Fruit fly (Drosophila melanogaster) whole organism, embryonic: Measurements from ENCODE around the gene Tango1.

Experiments
- Bgb ChIP-seq: fragments of 200-800 bp; sonication (Bioruptor generic); IDR thresholded peaks from 2 replicates; pipeline ENCODE4 v1.3.6; 2022; ENCODE audit warnings: missing biosample characterization, missing genetic modification characterization; ENCODE audit not compliant: partially characterized antibody
- CG10959 ChIP-seq: fragments of 200-800 bp; sonication (Bioruptor generic); IDR thresholded peaks from 2 replicates; pipeline ENCODE4 v1.3.6; 2022; ENCODE audit warnings: missing biosample characterization, missing genetic modification characterization
- CG11504 ChIP-seq: fragments of 200-800 bp; sonication (Bioruptor generic); optimal IDR thresholded peaks from 3 replicates; lab custom pipeline; 2019; ENCODE audit warnings: missing biosample characterization, mild to moderate bottlenecking, missing genetic modification characterization, moderate library complexity
- CG1233 ChIP-seq: fragments of 200-800 bp; sonication (Bioruptor generic); optimal IDR thresholded peaks from 4 replicates; lab custom pipeline; 2018; ENCODE audit warnings: missing biosample characterization, mild to moderate bottlenecking, missing genetic modification characterization
- CG12942 ChIP-seq: fragments of 200-800 bp; sonication (Bioruptor generic); optimal IDR thresholded peaks from 3 replicates; lab custom pipeline; 2016; ENCODE audit warnings: missing biosample characterization, missing genetic modification characterization
- CG13123 ChIP-seq: fragments of 200-800 bp; sonication (Bioruptor generic); optimal IDR thresholded peaks from 2 replicates; lab custom pipeline; 2016; ENCODE audit warnings: missing biosample characterization, missing genetic modification characterization
- CG14667 ChIP-seq: fragments of 200-800 bp; sonication (Bioruptor generic); IDR thresholded peaks from 2 replicates; pipeline ENCODE4 v1.3.6; 2022; ENCODE audit warnings: missing biosample characterization, missing genetic modification characterization
- CG15479 ChIP-seq: fragments of 200-800 bp; sonication (Bioruptor generic); optimal IDR thresholded peaks from 3 replicates; lab custom pipeline; 2019; ENCODE audit warnings: missing biosample characterization, mild to moderate bottlenecking, missing genetic modification characterization, moderate library complexity
- CG17186 ChIP-seq: fragments of 200-800 bp; sonication (Bioruptor generic); optimal IDR thresholded peaks from 3 replicates; lab custom pipeline; 2017; ENCODE audit warnings: missing biosample characterization, missing genetic modification reagents, missing genetic modification characterization
- CG17328 ChIP-seq: fragments of 200-800 bp; sonication (Bioruptor generic); IDR thresholded peaks from 2 replicates; pipeline ENCODE4 v1.3.6; 2022; ENCODE audit warnings: missing biosample characterization, missing genetic modification characterization
- CG18011 ChIP-seq: fragments of 200-800 bp; sonication (Bioruptor generic); optimal IDR thresholded peaks from 2 replicates; lab custom pipeline; 2017; ENCODE audit warnings: missing biosample characterization, missing genetic modification characterization, mild to moderate bottlenecking, moderate library complexity, missing genotype
- CG33213 ChIP-seq: fragments of 200-800 bp; sonication (Bioruptor generic); optimal IDR thresholded peaks from 3 replicates; lab custom pipeline; 2016; ENCODE audit warnings: missing biosample characterization, missing genetic modification characterization
- CG3726 ChIP-seq: fragments of 200-800 bp; sonication (Bioruptor generic); IDR thresholded peaks from 3 replicates; pipeline ENCODE4, ENCODE4 v1.3.6; 2022; ENCODE audit warnings: missing biosample characterization, missing genetic modification characterization
- CG4328 ChIP-seq: fragments of 200-800 bp; sonication (Bioruptor generic); optimal IDR thresholded peaks from 3 replicates; lab custom pipeline; 2017; ENCODE audit warnings: missing biosample characterization, missing genetic modification reagents, missing genetic modification characterization
- CG4404 ChIP-seq: fragments of 200-800 bp; sonication (Bioruptor generic); IDR thresholded peaks from 2 replicates; pipeline ENCODE4 v1.3.6; 2022; ENCODE audit warnings: missing biosample characterization, missing genetic modification characterization
- CG4730 ChIP-seq: fragments of 200-800 bp; sonication (Bioruptor generic); IDR thresholded peaks from 2 replicates; pipeline ENCODE4 v1.3.6; 2022; ENCODE audit warnings: missing biosample characterization, missing genetic modification characterization
- CG6765 ChIP-seq: fragments of 200-800 bp; sonication (Bioruptor generic); optimal IDR thresholded peaks from 3 replicates; lab custom pipeline; 2017; ENCODE audit warnings: missing biosample characterization, mild to moderate bottlenecking, missing genetic modification characterization
- CG7556 ChIP-seq: fragments of 200-800 bp; sonication (Bioruptor generic); optimal IDR thresholded peaks from 2 replicates; lab custom pipeline; 2017; ENCODE audit warnings: missing biosample characterization, mild to moderate bottlenecking, missing genetic modification characterization
- CG8089 ChIP-seq: fragments of 200-800 bp; sonication (Bioruptor generic); optimal IDR thresholded peaks from 3 replicates; lab custom pipeline; 2016; ENCODE audit warnings: missing biosample characterization, missing genetic modification characterization
- CG8478 ChIP-seq: fragments of >200 bp; optimal IDR thresholded peaks from 2 replicates; lab custom pipeline; 2018
- CG8765 ChIP-seq: fragments of 200-800 bp; sonication (Bioruptor generic); IDR thresholded peaks from 2 replicates; pipeline ENCODE4 v1.3.6; 2022; ENCODE audit warnings: missing biosample characterization, missing genetic modification characterization
- CG8924 ChIP-seq: fragments of 200-800 bp; optimal IDR thresholded peaks from 3 replicates; lab custom pipeline; 2019; ENCODE audit warnings: missing biosample characterization, mild to moderate bottlenecking, missing genetic modification characterization, moderate library complexity
- Camta ChIP-seq: fragments of 200-800 bp; sonication (Bioruptor generic); optimal IDR thresholded peaks from 2 replicates; lab custom pipeline; 2016; ENCODE audit warnings: missing biosample characterization, missing genetic modification characterization
- D19A ChIP-seq: fragments of 200-800 bp; optimal IDR thresholded peaks from 3 replicates; lab custom pipeline; 2019; ENCODE audit warnings: missing biosample characterization, mild to moderate bottlenecking, missing genetic modification characterization, moderate library complexity
- Dip2 ChIP-seq: fragments of 200-800 bp; sonication (Bioruptor generic); IDR thresholded peaks from 2 replicates; pipeline ENCODE4 v1.3.6; 2022; ENCODE audit warnings: missing biosample characterization, missing genetic modification characterization
- Doc3 ChIP-seq: fragments of 200-800 bp; sonication (Bioruptor generic); IDR thresholded peaks from 3 replicates; pipeline ENCODE4 v1.3.6; 2022; ENCODE audit warnings: missing biosample characterization, missing genetic modification characterization; ENCODE audit not compliant: partially characterized antibody
- GATAe ChIP-seq: fragments of 200-800 bp; sonication (Bioruptor generic); conservative IDR thresholded peaks from 2 replicates; pipeline ENCODE4 v1.3.6; 2022; ENCODE audit warnings: missing biosample characterization, missing genetic modification characterization
- Gsc ChIP-seq: fragments of 200-800 bp; sonication (Bioruptor generic); IDR thresholded peaks from 2 replicates; pipeline ENCODE4 v1.3.6; 2022; ENCODE audit warnings: missing biosample characterization, missing genetic modification characterization
- HmgD ChIP-seq: fragments of 200-800 bp; sonication (Bioruptor generic); optimal IDR thresholded peaks from 3 replicates; lab custom pipeline; 2016; ENCODE audit warnings: missing biosample characterization, missing genetic modification characterization
- Hr3 ChIP-seq: fragments of 200-800 bp; sonication (Bioruptor generic); optimal IDR thresholded peaks from 3 replicates; lab custom pipeline; 2016; ENCODE audit warnings: missing biosample characterization, missing genetic modification characterization
- Hr78 ChIP-seq, 2 experiments: fragments of 200-800 bp in 1 of 2; fragments of >200 bp in 1 of 2; sonication (Bioruptor generic) in 1 of 2; optimal IDR thresholded peaks; 2 replicates each; lab custom pipeline; 2017 to 2019; ENCODE audit warnings: missing biosample characterization in 2 of 2, missing genetic modification characterization in 2 of 2, mild to moderate bottlenecking in 1 of 2, moderate library complexity in 1 of 2
- Kr ChIP-seq: fragments of 200-800 bp; sonication (Bioruptor generic); optimal IDR thresholded peaks from 2 replicates; lab custom pipeline; 2017; ENCODE audit warnings: missing biosample characterization, mild to moderate bottlenecking, missing genetic modification characterization
- Lim3 ChIP-seq: fragments of 200-800 bp; sonication (Bioruptor generic); IDR thresholded peaks from 2 replicates; pipeline ENCODE4 v1.3.6; 2022; ENCODE audit warnings: missing biosample characterization, missing genetic modification characterization
- Nf-YB ChIP-seq: fragments of 200-800 bp; sonication (Bioruptor generic); optimal IDR thresholded peaks from 3 replicates; lab custom pipeline; 2019; ENCODE audit warnings: missing biosample characterization, mild to moderate bottlenecking, missing genetic modification characterization, moderate library complexity
- Spps ChIP-seq: fragments of 200-800 bp; sonication (Bioruptor generic); optimal IDR thresholded peaks from 2 replicates; lab custom pipeline; 2018; ENCODE audit warnings: missing biosample characterization, mild to moderate bottlenecking, missing genetic modification characterization
- Stat92E ChIP-seq, 3 experiments: fragments of >200 bp in 2 of 3; fragments of 200-800 bp in 1 of 3; sonication (Bioruptor generic) in 1 of 3; optimal IDR thresholded peaks; 2 replicates each; lab custom pipeline; 2017 to 2019; ENCODE audit warnings: missing biosample characterization in 3 of 3, missing genetic modification characterization in 3 of 3, mild to moderate bottlenecking in 1 of 3, moderate library complexity in 1 of 3
- YL-1 ChIP-seq: fragments of 200-800 bp; sonication (Bioruptor generic); optimal IDR thresholded peaks from 3 replicates; lab custom pipeline; 2017; ENCODE audit warnings: missing biosample characterization, mild to moderate bottlenecking, missing genetic modification characterization
- az2 ChIP-seq: fragments of 200-800 bp; sonication (Bioruptor generic); optimal IDR thresholded peaks from 3 replicates; lab custom pipeline; 2016; ENCODE audit warnings: missing biosample characterization, missing genetic modification characterization
- crc ChIP-seq: fragments of 200-800 bp; sonication (Bioruptor generic); optimal IDR thresholded peaks from 2 replicates; lab custom pipeline; 2016; ENCODE audit warnings: missing biosample characterization, missing genetic modification characterization
- danr ChIP-seq: fragments of 200-800 bp; sonication (Bioruptor generic); IDR thresholded peaks from 2 replicates; pipeline ENCODE4 v1.3.6; 2022; ENCODE audit warnings: missing biosample characterization, missing genetic modification characterization
- dimm ChIP-seq: fragments of 200-800 bp; sonication (Bioruptor generic); IDR thresholded peaks from 2 replicates; pipeline ENCODE4 v1.3.6; 2022; ENCODE audit warnings: missing biosample characterization, missing genetic modification characterization
- h ChIP-seq: fragments of >200 bp; optimal IDR thresholded peaks from 2 replicates; lab custom pipeline; 2017
- her ChIP-seq: fragments of 200-800 bp; sonication (Bioruptor generic); optimal IDR thresholded peaks from 2 replicates; lab custom pipeline; 2016; ENCODE audit warnings: missing biosample characterization, missing genetic modification characterization
- hkb ChIP-seq, 2 experiments: fragments of 200-800 bp in 1 of 2; fragments of >200 bp in 1 of 2; sonication (Bioruptor generic) in 1 of 2; IDR thresholded peaks in 1 of 2; optimal IDR thresholded peaks in 1 of 2; 2 replicates each; pipeline versions ENCODE4 v1.3.6 to Lab custom; 2017 to 2022; ENCODE audit warnings: missing biosample characterization in 1 of 2, missing genetic modification characterization in 1 of 2
- nerfin-1 ChIP-seq: fragments of 200-800 bp; sonication (Bioruptor generic); optimal IDR thresholded peaks from 3 replicates; lab custom pipeline; 2019; ENCODE audit warnings: missing biosample characterization, mild to moderate bottlenecking, missing genetic modification characterization, moderate library complexity
- otp ChIP-seq: fragments of 200-800 bp; sonication (Bioruptor generic); IDR thresholded peaks from 3 replicates; pipeline ENCODE4, ENCODE4 v1.3.6; 2022; ENCODE audit warnings: missing biosample characterization, missing genetic modification characterization
- shn ChIP-seq: fragments of 200-800 bp; sonication (Bioruptor generic); optimal IDR thresholded peaks from 3 replicates; lab custom pipeline; 2016; ENCODE audit warnings: missing biosample characterization, missing genetic modification characterization
- tll ChIP-seq, 2 experiments: fragments of 200-800 bp in 1 of 2; fragments of >200 bp in 1 of 2; sonication (Bioruptor generic) in 1 of 2; optimal IDR thresholded peaks; 2 replicates each; lab custom pipeline; 2017 to 2019; ENCODE audit warnings: missing biosample characterization in 2 of 2, missing genetic modification characterization in 2 of 2, mild to moderate bottlenecking in 1 of 2, moderate library complexity in 1 of 2
- toy ChIP-seq: fragments of 200-800 bp; sonication (Bioruptor generic); IDR thresholded peaks from 2 replicates; pipeline ENCODE4 v1.3.6; 2022; ENCODE audit warnings: missing biosample characterization, missing genetic modification characterization
- tup ChIP-seq: fragments of 200-800 bp; sonication (Bioruptor generic); optimal IDR thresholded peaks from 2 replicates; lab custom pipeline; 2016; ENCODE audit warnings: missing biosample characterization, mild to moderate bottlenecking, missing genetic modification characterization, moderate library complexity
- zen ChIP-seq: fragments of 200-800 bp; sonication (Bioruptor generic); optimal IDR thresholded peaks from 3 replicates; lab custom pipeline; 2018; ENCODE audit warnings: missing biosample characterization, mild to moderate bottlenecking, missing genetic modification characterization, moderate library complexity

The Tango1 gene

dm6 chr2L:6693794-6694254 is 44.6 kb downstream of the Tango1 start (continued):
- peak in 1 of 2 experiments; percentile 22 for TF ChIP-seq Hr78 (GFP tag; optimal IDR thresholded peaks at IDR 0.05; lab: Kevin White, UChicago)
- no peak for TF ChIP-seq Camta (GFP tag; lab: Kevin White, UChicago)
- TF ChIP-seq Nf-YB (GFP tag; lab: Kevin White, UChicago) = peak; percentile 37
- peak; percentile 27 for TF ChIP-seq Hr3 (GFP tag; lab: Kevin White, UChicago)
- no peak for TF ChIP-seq CG17186 (GFP tag; lab: Kevin White, UChicago)
- peak; percentile 72 for TF ChIP-seq D19A (tag; lab: Kevin White, UChicago)
- TF ChIP-seq YL-1 (GFP tag; lab: Kevin White, UChicago) = no peak
- no peak for TF ChIP-seq crc (GFP tag; lab: Kevin White, UChicago)
- no peak for TF ChIP-seq hkb (optimal IDR thresholded peaks at IDR 0.05; lab: Kevin White, UChicago)
- TF ChIP-seq hkb (GFP tag; IDR thresholded peaks at IDR 0.05; lab: Robert Waterston, UW) = 0 out of 2 replicates have a peak, but pooled peaks have one; percentile 9
- no peak for TF ChIP-seq Stat92E (GFP tag; optimal IDR thresholded peaks at IDR 0.05; lab: Kevin White, UChicago)
- TF ChIP-seq CG12942 (GFP tag; lab: Kevin White, UChicago) = no peak
- TF ChIP-seq tll (GFP tag; optimal IDR thresholded peaks at IDR 0.05; lab: Kevin White, UChicago) = no peak
- no peak for TF ChIP-seq CG17328 (GFP tag; lab: Robert Waterston, UW)
- TF ChIP-seq CG1233 (GFP tag; lab: Kevin White, UChicago) = peak; percentile 38
- TF ChIP-seq CG8089 (GFP tag; lab: Kevin White, UChicago) = peak; percentile 10
- no peak for TF ChIP-seq CG15479 (GFP tag; lab: Kevin White, UChicago)
- TF ChIP-seq nerfin-1 = peak; percentile 54
- TF ChIP-seq CG33213 = no peak
- no peak for TF ChIP-seq CG10959 (GFP tag; lab: Robert Waterston, UW)
- no peak for TF ChIP-seq CG18011 (GFP tag; lab: Kevin White, UChicago)
- no peak for TF ChIP-seq tup
- TF ChIP-seq az2 (GFP tag; lab: Kevin White, UChicago) = peak; percentile 37
- no peak for TF ChIP-seq dimm (GFP tag; lab: Robert Waterston, UW)
- no peak for TF ChIP-seq CG14667 (GFP tag; lab: Robert Waterston, UW)
- no peak for TF ChIP-seq Spps (tag; lab: Kevin White, UChicago)
- no peak for TF ChIP-seq CG4328 (GFP tag; lab: Kevin White, UChicago)
- TF ChIP-seq Dip2 (GFP tag; lab: Robert Waterston, UW) = no peak
- no peak for TF ChIP-seq Bgb (GFP tag; lab: Robert Waterston, UW)
- no peak for TF ChIP-seq HmgD (GFP tag; lab: Kevin White, UChicago)
- TF ChIP-seq danr (GFP tag; lab: Robert Waterston, UW) = 0 out of 2 replicates have a peak, but pooled peaks have one; percentile 28
- TF ChIP-seq h (lab: Kevin White, UChicago) = no peak
- no peak for TF ChIP-seq Gsc (GFP tag; lab: Robert Waterston, UW)
- TF ChIP-seq CG8478 (lab: Kevin White, UChicago) = no peak
- no peak for TF ChIP-seq Kr (GFP tag; lab: Kevin White, UChicago)
- TF ChIP-seq CG4404 (GFP tag; lab: Robert Waterston, UW) = no peak
- no peak for TF ChIP-seq CG8765 (GFP tag; lab: Robert Waterston, UW)
- no peak for TF ChIP-seq Doc3 (GFP tag; lab: Robert Waterston, UW)
- TF ChIP-seq CG11504 (tag; lab: Kevin White, UChicago) = peak; percentile 78
- TF ChIP-seq CG8924 (tag; lab: Kevin White, UChicago) = peak; percentile 72
- TF ChIP-seq CG3726 (GFP tag; lab: Robert Waterston, UW) = no peak
- TF ChIP-seq GATAe (GFP tag; lab: Robert Waterston, UW) = no peak
- no peak for TF ChIP-seq Lim3
- TF ChIP-seq shn (GFP tag; lab: Kevin White, UChicago) = no peak
- TF ChIP-seq otp (GFP tag; lab: Robert Waterston, UW) = no peak
- TF ChIP-seq zen (tag; lab: Kevin White, UChicago) = no peak
- no peak for TF ChIP-seq CG6765
- no peak for TF ChIP-seq CG13123 (GFP tag; lab: Kevin White, UChicago)
- TF ChIP-seq her (GFP tag; lab: Kevin White, UChicago) = no peak
- no peak for TF ChIP-seq CG4730 (GFP tag; lab: Robert Waterston, UW)
- no peak for TF ChIP-seq toy
- TF ChIP-seq CG7556 = peak; percentile 82
